Worm (Caenorhabditis elegans) whole organism, L3 larva: ENCODE measurements around the gene cyk-7.

Experiments used
- aly-2 ChIP-seq: fragments of 150-350 bp; optimal IDR thresholded peaks from 2 replicates; lab custom pipeline; 2014; ENCODE audit warnings: missing biosample characterization, missing genetic modification characterization
- ama-1 ChIP-seq: fragments of 150-350 bp; optimal IDR thresholded peaks from 2 replicates; lab custom pipeline; 2018
- ceh-28 ChIP-seq: fragments of 150-350 bp; optimal IDR thresholded peaks from 2 replicates; lab custom pipeline; 2014; ENCODE audit warnings: missing biosample characterization, missing genetic modification reagents, missing genetic modification characterization
- daf-12 ChIP-seq: fragments of 150-350 bp; optimal IDR thresholded peaks from 2 replicates; lab custom pipeline; 2014; ENCODE audit warnings: missing biosample characterization, missing genetic modification reagents, missing genetic modification characterization
- elt-2 ChIP-seq: sonication (generic microtip); optimal IDR thresholded peaks from 2 replicates; lab custom pipeline; 2016; ENCODE audit warnings: missing genetic modification reagents, mild to moderate bottlenecking, missing genetic modification characterization, missing compliant biosample characterization
- nhr-11 ChIP-seq: fragments of 150-350 bp; optimal IDR thresholded peaks from 2 replicates; lab custom pipeline; 2014; ENCODE audit warnings: missing biosample characterization, missing genetic modification characterization
- nhr-237 ChIP-seq: fragments of 150-350 bp; optimal IDR thresholded peaks from 2 replicates; lab custom pipeline; 2014; ENCODE audit warnings: missing biosample characterization, missing genetic modification characterization
- sea-2 ChIP-seq: fragments of 150-350 bp; sonication (generic microtip); optimal IDR thresholded peaks from 4 replicates; lab custom pipeline; 2014; ENCODE audit warnings: missing biosample characterization, missing genetic modification reagents, missing genetic modification characterization
- skn-1 ChIP-seq: fragments of 150-350 bp; optimal IDR thresholded peaks from 2 replicates; lab custom pipeline; 2014; ENCODE audit warnings: missing biosample characterization, missing genetic modification characterization
- zag-1 ChIP-seq: fragments of 150-350 bp; optimal IDR thresholded peaks from 2 replicates; lab custom pipeline; 2014; ENCODE audit warnings: missing biosample characterization, missing genetic modification characterization

DNA sequence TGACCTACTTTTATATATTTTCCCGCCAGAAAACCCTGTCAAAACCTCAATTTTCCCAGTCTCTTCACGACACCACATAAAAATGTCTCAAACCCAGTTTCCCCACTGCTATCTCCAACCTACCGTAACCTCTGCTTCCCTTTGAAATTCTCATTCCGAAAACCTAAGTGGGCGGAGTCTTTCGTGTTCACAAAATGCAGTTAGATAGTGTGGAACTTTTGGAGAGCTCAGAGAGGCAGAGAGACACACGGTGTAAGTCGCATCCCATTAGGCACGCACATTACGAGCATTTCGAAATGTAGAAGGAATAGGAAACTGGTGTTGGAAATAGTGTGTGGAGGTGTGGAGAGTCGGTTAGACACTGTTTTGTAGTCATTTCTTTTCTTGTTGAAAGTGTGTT lies 24.7 kb upstream of the cyk-7 start:
- TF ChIP-seq elt-2 (tag; lab: Kevin White, UChicago) (no peak), zag-1 (tag; lab: Kevin White, UChicago) (no peak), aly-2 (no peak), ama-1 (lab: Kevin White, UChicago) (no peak), nhr-237 (no peak), daf-12 (no peak), ceh-28 (tag; lab: Kevin White, UChicago) (no peak), nhr-11 (tag; lab: Kevin White, UChicago) (no peak), skn-1 (tag; lab: Kevin White, UChicago) (no peak), sea-2 (GFP tag; lab: Kevin White, UChicago) (no peak)
